Worm (Caenorhabditis elegans): ENCODE results near the gene odr-10.
A peak's percentile ranks its signal among the peaks of the same experiment; 100 is the strongest.

The odr-10 gene

ce11 chrX:6819633-6820032 lies 46.1 kb downstream of the odr-10 start:
- TF ChIP-seq hlh-4 (tag; optimal IDR thresholded peaks at IDR 0.05) (no peak), elt-2 (tag; optimal IDR thresholded peaks at IDR 0.05) (no peak), ceh-63 (GFP tag; optimal IDR thresholded peaks at IDR 0.05) (no peak), skn-1 (tag; optimal IDR thresholded peaks at IDR 0.05) (no peak), ces-1 (GFP tag; optimal IDR thresholded peaks at IDR 0.05) (no peak), irx-1 (tag; optimal IDR thresholded peaks at IDR 0.05) (no peak), nhr-237 (tag; optimal IDR thresholded peaks at IDR 0.05) (no peak), C04F5.9 (tag; optimal IDR thresholded peaks at IDR 0.05) (no peak), blmp-1 (tag; optimal IDR thresholded peaks at IDR 0.05) (no peak), aha-1 (tag; optimal IDR thresholded peaks at IDR 0.05) (no peak), nhr-11 (tag; optimal IDR thresholded peaks at IDR 0.05) (no peak), lin-39 (tag; optimal IDR thresholded peaks at IDR 0.05) (no peak), nhr-12 (tag; optimal IDR thresholded peaks at IDR 0.05) (no peak), fkh-8 (tag; optimal IDR thresholded peaks at IDR 0.05) (no peak), lir-3 (tag; optimal IDR thresholded peaks at IDR 0.05; ENCODE audit: poor library complexity) (no peak), jun-1 (tag; optimal IDR thresholded peaks at IDR 0.05) (no peak), nhr-77 (tag; optimal IDR thresholded peaks at IDR 0.05) (no peak)

ce11 chrX:6819135-6819534 lies 46.6 kb downstream of the odr-10 start:
- no peak for TF ChIP-seq zip-4 (GFP tag; optimal IDR thresholded peaks at IDR 0.05)
- no peak for TF ChIP-seq efl-1 (optimal IDR thresholded peaks at IDR 0.05)
- peak in 1 of 2 experiments; percentile 43 for TF ChIP-seq efl-1 (GFP tag; optimal IDR thresholded peaks at IDR 0.05 in 1 of 2)

- peak; percentile 18 for TF ChIP-seq lin-14 (GFP tag; optimal IDR thresholded peaks at IDR 0.05)
- peak; percentile 21 for TF ChIP-seq snu-23 (GFP tag; optimal IDR thresholded peaks at IDR 0.05)
- no peak for TF ChIP-seq sox-4 (tag; optimal IDR thresholded peaks at IDR 0.05)
- TF ChIP-seq Y116A8C.19 (tag; optimal IDR thresholded peaks at IDR 0.05; ENCODE audit: borderline replicate concordance): no peak
- peak; percentile 63 for TF ChIP-seq elt-2 (tag; optimal IDR thresholded peaks at IDR 0.05)
- peak; percentile 11 for TF ChIP-seq ama-1 (optimal IDR thresholded peaks at IDR 0.05)
- peak in 1 of 2 experiments; percentile 68 for TF ChIP-seq lin-35 (GFP tag; optimal IDR thresholded peaks at IDR 0.05)
- no peak for TF ChIP-seq tlp-1 (tag; optimal IDR thresholded peaks at IDR 0.05)
- peak; percentile 30 for TF ChIP-seq nhr-19 (GFP tag; conservative IDR thresholded peaks at IDR 0.05)
- peak; percentile 6 for TF ChIP-seq nhr-71 (tag; optimal IDR thresholded peaks at IDR 0.05)
- TF ChIP-seq hlh-17 (GFP tag; optimal IDR thresholded peaks at IDR 0.05; ENCODE audit: borderline replicate concordance): no peak
- peak; percentile 57 for TF ChIP-seq nhr-20 (tag; optimal IDR thresholded peaks at IDR 0.05)
- no peak for TF ChIP-seq efl-1 (optimal IDR thresholded peaks at IDR 0.05)
- peak in 1 of 2 experiments; percentile 17 for TF ChIP-seq efl-1 (GFP tag; optimal IDR thresholded peaks at IDR 0.05 in 1 of 2)
- peak in 3 of 6 experiments; percentile 17 to 71 (median 39) for TF ChIP-seq elt-3 (tag; optimal IDR thresholded peaks at IDR 0.05)
- no peak for TF ChIP-seq pag-3 (tag; optimal IDR thresholded peaks at IDR 0.05; ENCODE audit: borderline replicate concordance, insufficient read depth)
Measured at ce11 chrX:6818036-6818488, 47.7 kb downstream of the odr-10 start, which contains the start of gene dhs-28. TSS of gene dhs-28 (plus strand) at chrX:6818438.

Data from whole organism, L1 larva.